Fruit fly (Drosophila melanogaster): ENCODE data around the gene CG14563.

CG14563 gene

DNA sequence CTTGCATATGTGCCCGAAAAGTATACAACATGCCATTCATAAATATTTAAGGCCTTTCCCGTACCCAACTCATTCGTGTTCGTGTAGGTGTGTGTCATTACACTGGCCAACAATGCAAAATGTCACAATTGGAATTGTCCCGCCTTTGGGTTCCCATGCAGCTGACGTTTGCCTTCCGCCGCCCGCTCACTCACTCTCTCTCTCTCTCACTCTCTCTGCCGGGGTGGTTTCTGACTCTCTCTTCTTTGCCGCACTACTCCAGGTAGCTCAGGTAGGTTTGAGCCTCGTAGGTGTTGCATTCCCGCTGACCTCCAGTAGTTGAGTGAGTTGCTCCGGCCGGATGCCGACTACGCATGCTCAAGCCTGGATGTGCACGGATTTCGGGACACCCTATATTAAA lies 1.1 kb upstream of the CG14563 start:
- TF ChIP-seq CG17801 (GFP tag; optimal IDR thresholded peaks at IDR 0.05; ENCODE audit: partially characterized antibody): no peak

dm6 chr3L:21841079-21841478 lies 1.1 kb downstream of the CG14563 start, which contains the start of gene P5CDh1:
Gene P5CDh1 (minus strand): TSS chr3L:21841356.
- TF ChIP-seq CG17801 (GFP tag; optimal IDR thresholded peaks at IDR 0.05; ENCODE audit: partially characterized antibody): peak; percentile 44

DNA sequence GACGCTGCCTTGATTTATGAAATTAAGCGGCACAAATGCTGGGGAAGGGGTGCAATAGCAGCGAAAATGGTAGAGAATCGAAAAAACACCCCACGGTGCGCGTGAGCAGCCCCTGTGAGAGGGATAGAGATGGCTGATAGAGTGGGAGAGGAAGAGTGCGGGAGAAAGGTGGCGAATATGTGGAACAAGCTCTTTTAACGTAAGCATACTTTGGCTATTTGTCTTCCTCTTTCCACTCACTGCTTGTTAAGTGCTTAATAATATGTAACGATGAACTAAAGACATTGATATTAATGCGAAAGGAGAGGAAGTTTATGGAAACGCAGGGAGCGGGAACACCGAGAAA lies 1.6 kb downstream of the CG14563 start:
- TF ChIP-seq CG17801 (GFP tag; optimal IDR thresholded peaks at IDR 0.05; ENCODE audit: partially characterized antibody): no peak

- TF ChIP-seq CG17801 (GFP tag; optimal IDR thresholded peaks at IDR 0.05; ENCODE audit: partially characterized antibody): peak; percentile 90
These were observed 2.2 kb downstream of the CG14563 start for dm6 chr3L:21839720-21840641.

- no peak for TF ChIP-seq CG17801 (GFP tag; optimal IDR thresholded peaks at IDR 0.05; ENCODE audit: partially characterized antibody)
These were observed 6.6 kb downstream of the CG14563 start for dm6 chr3L:21835569-21835968.

DNA sequence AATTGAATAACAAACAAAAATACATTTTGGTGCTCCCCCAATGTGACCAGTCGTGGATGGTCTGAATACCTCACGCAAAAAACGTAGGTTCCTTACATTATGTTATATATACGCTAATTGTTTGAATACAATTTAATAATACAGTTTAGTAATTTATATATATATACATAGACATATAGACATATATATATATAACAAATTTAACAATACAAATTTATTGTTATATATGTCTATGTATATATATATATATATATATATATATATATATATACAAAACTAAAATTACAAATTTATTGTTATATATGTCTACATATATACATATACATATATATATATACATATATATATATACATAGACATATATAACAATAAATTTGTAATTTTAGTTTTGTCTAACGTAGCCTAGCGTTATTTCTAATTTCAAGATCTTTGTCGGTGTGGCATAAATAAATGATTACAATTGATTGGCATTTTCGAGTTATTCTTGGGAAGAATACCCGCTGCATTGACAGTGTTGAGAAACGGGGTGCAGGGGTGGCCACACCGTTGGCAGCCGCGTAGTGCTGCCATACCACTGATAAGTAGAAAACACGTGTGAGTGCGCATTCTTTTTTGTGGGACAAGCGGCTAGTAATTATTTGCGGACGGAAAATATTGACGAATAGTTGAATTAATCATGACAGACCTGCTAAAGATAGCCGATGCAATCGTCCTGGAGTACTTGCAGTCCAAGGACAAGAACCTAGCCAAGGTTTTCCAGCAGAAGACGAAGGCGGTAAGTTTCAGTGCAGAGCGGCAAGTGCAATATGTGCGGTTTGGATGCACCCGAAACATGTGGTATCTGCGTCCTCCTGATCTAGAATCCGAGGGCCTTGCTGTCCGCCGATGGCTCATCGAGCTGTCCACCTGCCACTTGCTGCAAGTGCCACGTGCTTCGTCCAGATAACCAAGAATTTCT lies 9.7 kb downstream of the CG14563 start, which contains the start of the genes CG7148 and Nopp140:
Gene CG7148, minus strand, starts transcription at position 51 of the 958 bp plus-strand sequence.
Gene Nopp140, plus strand, starts transcription at position 572 of the 958 bp plus-strand sequence.
- peak; percentile 61 for TF ChIP-seq CG17801 (GFP tag; optimal IDR thresholded peaks at IDR 0.05; ENCODE audit: partially characterized antibody)

- no peak for TF ChIP-seq CG17801 (GFP tag; optimal IDR thresholded peaks at IDR 0.05; ENCODE audit: partially characterized antibody)
These were observed 12.1 kb downstream of the CG14563 start for dm6 chr3L:21830125-21830524.

DNA sequence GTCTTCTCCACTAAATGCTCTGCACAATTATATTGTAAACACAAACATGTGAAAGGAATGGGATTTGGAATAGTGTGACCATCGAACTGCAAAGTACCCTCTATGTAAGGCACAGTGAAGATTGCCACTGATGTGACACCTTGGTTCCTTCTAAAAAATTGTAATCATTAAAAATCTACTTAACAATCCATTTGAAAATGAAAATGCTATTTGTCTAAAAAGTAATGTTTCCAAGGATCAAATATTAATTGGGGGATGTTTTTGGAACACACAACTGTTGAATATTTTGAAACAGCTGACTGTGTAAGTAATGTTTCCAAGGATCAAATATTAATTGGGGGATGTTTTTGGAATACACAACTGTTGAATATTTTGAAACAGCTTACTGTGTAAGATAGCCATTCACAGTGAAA lies 14.0 kb downstream of the CG14563 start, which contains the start of gene CG32448:
Gene CG32448, minus strand, starts transcription at position 304 of the 413 bp plus-strand sequence.
- no peak for TF ChIP-seq CG17801 (GFP tag; optimal IDR thresholded peaks at IDR 0.05; ENCODE audit: partially characterized antibody)

- TF ChIP-seq CG17801 (GFP tag; optimal IDR thresholded peaks at IDR 0.05; ENCODE audit: partially characterized antibody): no peak
These were observed 15.1 kb downstream of the CG14563 start for dm6 chr3L:21827130-21827529.

DNA sequence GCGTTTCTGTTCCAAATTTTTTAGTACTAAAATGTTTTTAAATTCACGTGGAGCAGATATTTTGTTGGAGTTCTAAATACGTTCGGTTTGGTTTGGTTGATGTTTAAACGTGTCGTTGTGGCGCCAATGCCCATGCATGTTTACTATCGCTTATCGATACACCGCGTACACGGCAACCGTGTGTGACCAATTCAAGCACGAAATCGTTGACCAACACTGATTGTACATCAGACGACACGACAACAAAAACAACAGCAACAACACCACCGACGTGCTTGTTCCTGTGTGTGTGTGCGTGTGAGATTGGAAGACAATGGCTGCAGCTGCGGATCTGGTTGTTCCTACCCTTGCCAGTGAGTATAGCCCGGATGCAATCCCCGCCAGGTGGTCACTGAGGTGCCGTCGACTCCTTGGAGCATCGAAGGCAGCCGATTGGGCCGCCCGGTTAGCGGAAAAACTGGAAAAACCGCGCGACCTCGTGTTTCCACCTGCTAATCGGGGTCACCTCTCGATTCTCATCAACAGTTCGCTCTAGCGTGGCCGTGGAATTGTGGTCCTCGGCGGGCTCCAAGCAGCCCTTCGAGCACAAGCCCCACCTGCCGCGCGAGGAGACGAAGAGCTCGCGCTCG lies 17.3 kb downstream of the CG14563 start, which contains the start of gene eIF2A:
Gene eIF2A, plus strand, starts transcription at position 16 of the 629 bp plus-strand sequence.
- TF ChIP-seq CG17801 (GFP tag; optimal IDR thresholded peaks at IDR 0.05; ENCODE audit: partially characterized antibody): peak; percentile 54

DNA sequence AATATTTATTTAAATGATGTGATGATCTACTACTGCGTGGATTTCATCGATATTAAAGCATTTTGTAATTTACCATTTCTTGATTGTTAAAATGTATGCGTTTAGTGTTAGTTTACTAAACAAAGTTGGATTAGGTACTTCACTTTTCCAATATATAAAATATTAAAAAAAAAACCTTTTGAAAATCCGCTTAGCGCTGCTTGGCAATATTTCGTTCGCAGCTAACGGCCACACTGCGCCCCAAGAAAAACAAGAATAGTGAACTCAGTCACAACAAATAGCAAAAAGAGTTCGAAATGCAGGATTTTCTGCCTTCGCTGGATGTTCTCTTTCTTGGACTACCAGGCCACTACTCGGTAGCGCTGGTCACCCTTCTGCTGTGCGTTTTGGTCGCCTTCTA lies 18.9 kb downstream of the CG14563 start, which contains the start of gene CG7407:
Gene CG7407, plus strand, starts transcription at position 226 of the 400 bp plus-strand sequence.
- no peak for TF ChIP-seq CG17801 (GFP tag; optimal IDR thresholded peaks at IDR 0.05; ENCODE audit: partially characterized antibody)

- peak; percentile 51 for TF ChIP-seq CG17801 (GFP tag; optimal IDR thresholded peaks at IDR 0.05; ENCODE audit: partially characterized antibody)
These were observed 20.4 kb downstream of the CG14563 start, which contains the start of gene CycH for dm6 chr3L:21821780-21822179. Gene CycH (plus strand): TSS chr3L:21821997.

dm6 chr3L:21819497-21819896 lies 22.7 kb downstream of the CG14563 start:
- no peak for TF ChIP-seq CG17801 (GFP tag; optimal IDR thresholded peaks at IDR 0.05; ENCODE audit: partially characterized antibody)

- TF ChIP-seq CG17801 (GFP tag; optimal IDR thresholded peaks at IDR 0.05; ENCODE audit: partially characterized antibody): no peak
These were observed 23.5 kb downstream of the CG14563 start for dm6 chr3L:21818701-21819100.
